Worm (Caenorhabditis elegans): ENCODE results near the gene F07H5.7.
A peak's percentile ranks its signal among the peaks of the same experiment; 100 is the strongest.

F07H5.7 gene

DNA sequence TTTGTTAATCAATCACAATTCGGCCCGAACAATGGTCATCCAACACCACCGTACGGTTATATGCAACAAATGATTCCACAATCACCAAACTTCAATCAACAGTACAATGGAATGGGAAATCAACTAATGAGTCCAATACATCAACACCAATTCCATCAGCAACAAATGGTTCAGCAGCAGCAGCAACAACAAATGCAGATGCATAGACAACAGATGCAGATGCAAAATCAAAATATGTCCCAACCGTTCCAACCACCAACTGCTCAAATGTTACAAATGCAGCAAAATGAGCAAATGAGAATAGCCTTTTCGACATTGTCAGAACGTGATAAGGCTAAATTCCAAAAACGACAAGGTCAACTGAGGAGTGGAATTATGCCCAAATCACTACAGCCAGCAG lies 17.5 kb downstream of the F07H5.7 start:
- no peak for TF ChIP-seq snu-23 (GFP tag; optimal IDR thresholded peaks at IDR 0.05)
- TF ChIP-seq nhr-237 (tag; optimal IDR thresholded peaks at IDR 0.05), result no peak
- no peak for TF ChIP-seq ceh-88 (GFP tag; IDR thresholded peaks at IDR 0.05)
- no peak for TF ChIP-seq nhr-85 (tag)
- no peak for TF ChIP-seq ceh-90 (tag; optimal IDR thresholded peaks at IDR 0.05)
- no peak for TF ChIP-seq isw-1 (GFP tag; IDR thresholded peaks at IDR 0.05)
- no peak for TF ChIP-seq unc-98 (GFP tag; IDR thresholded peaks at IDR 0.05)
- no peak for TF ChIP-seq unc-130 (tag; optimal IDR thresholded peaks at IDR 0.05)
- no peak for TF ChIP-seq tlp-1 (tag; optimal IDR thresholded peaks at IDR 0.05)
- TF ChIP-seq egl-27 (tag; optimal IDR thresholded peaks at IDR 0.05), result no peak
- TF ChIP-seq ceh-63 (GFP tag; optimal IDR thresholded peaks at IDR 0.05), result no peak
- no peak for TF ChIP-seq nhr-19 (GFP tag; conservative IDR thresholded peaks at IDR 0.05)
- TF ChIP-seq hpl-2 (GFP tag; optimal IDR thresholded peaks at IDR 0.05), result no peak
- no peak for TF ChIP-seq C04F5.9 (tag; optimal IDR thresholded peaks at IDR 0.05)
- no peak for TF ChIP-seq lin-13 (GFP tag; optimal IDR thresholded peaks at IDR 0.05)
- TF ChIP-seq nhr-12 (tag; optimal IDR thresholded peaks at IDR 0.05), result no peak
- no peak for TF ChIP-seq ets-5 (GFP tag; IDR thresholded peaks at IDR 0.05)
- no peak for TF ChIP-seq irx-1 (tag; optimal IDR thresholded peaks at IDR 0.05)

DNA sequence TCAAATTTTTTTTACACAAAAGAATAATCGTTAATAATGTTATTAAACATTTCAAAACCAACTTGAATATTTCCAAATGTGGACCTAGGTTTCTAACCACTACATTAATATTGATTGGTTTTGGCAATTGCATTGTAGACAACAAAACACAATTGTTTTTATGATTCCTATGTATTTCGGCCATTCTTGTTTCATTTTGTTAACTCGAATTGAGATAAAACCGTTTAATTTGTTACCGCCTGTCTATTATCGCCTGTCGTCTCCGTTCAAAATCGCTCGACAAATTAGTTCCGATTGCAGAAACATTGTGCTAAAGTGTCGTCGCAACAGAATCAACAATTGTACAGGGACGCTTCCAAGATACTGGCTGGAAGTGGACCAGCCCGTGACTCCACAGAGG lies 23.3 kb downstream of the F07H5.7 start, which contains the start of gene let-19:
Gene let-19, plus strand, starts transcription at position 301 of the 400 bp plus-strand sequence.
- TF ChIP-seq zag-1 (tag; optimal IDR thresholded peaks at IDR 0.05) (no peak), aha-1 (tag; optimal IDR thresholded peaks at IDR 0.05) (no peak), hlh-4 (tag; optimal IDR thresholded peaks at IDR 0.05) (no peak), lin-35 (GFP tag; optimal IDR thresholded peaks at IDR 0.05) (no peak), grh-1 (GFP tag; IDR thresholded peaks at IDR 0.05) (no peak), mdl-1 (tag; optimal IDR thresholded peaks at IDR 0.05) (no peak), mep-1 (tag; optimal IDR thresholded peaks at IDR 0.05) (no peak), ceh-82 (tag; optimal IDR thresholded peaks at IDR 0.05) (no peak), dpl-1 (GFP tag; optimal IDR thresholded peaks at IDR 0.05) (no peak), C34B4.2 (tag; optimal IDR thresholded peaks at IDR 0.05) (no peak), sptf-1 (tag; optimal IDR thresholded peaks at IDR 0.05) (no peak), fkh-4 (tag; optimal IDR thresholded peaks at IDR 0.05; ENCODE audit: borderline replicate concordance) (no peak), irx-1 (tag; optimal IDR thresholded peaks at IDR 0.05) (no peak), nhr-47 (tag; optimal IDR thresholded peaks at IDR 0.05) (no peak), nhr-84 (tag; optimal IDR thresholded peaks at IDR 0.05) (no peak), lir-3 (tag; optimal IDR thresholded peaks at IDR 0.05; ENCODE audit: poor library complexity) (no peak), jun-1 (tag; optimal IDR thresholded peaks at IDR 0.05) (no peak)

DNA sequence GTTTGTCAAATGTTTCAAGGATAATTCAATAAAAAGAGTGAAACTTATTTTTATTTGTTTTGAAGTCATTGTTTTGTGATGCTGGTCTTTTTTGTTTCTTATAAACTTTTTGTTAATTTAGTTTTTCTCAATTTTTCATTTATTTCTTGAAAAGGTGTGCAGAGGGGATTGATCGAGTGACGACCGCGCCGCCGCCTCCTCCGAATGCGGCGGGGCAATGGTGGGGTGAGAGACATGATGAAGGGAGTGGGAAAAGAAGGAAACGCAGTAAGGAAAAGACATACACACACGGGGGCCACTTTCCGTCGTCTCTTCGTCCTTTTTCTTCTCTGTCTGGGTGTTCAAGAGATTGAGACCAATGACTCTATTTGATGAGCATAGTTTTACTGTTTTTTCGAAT lies 24.6 kb downstream of the F07H5.7 start:
- TF ChIP-seq lsy-2 (tag; optimal IDR thresholded peaks at IDR 0.05) (peak in 1 of 2 experiments; percentile 36), blmp-1 (tag; optimal IDR thresholded peaks at IDR 0.05) (peak; percentile 18), unc-130 (tag; optimal IDR thresholded peaks at IDR 0.05) (no peak), lin-14 (GFP tag; optimal IDR thresholded peaks at IDR 0.05) (peak; percentile 60), F16B12.6 (tag; optimal IDR thresholded peaks at IDR 0.05) (peak; percentile 18), efl-1 (optimal IDR thresholded peaks at IDR 0.05) (peak in 1 of 2 experiments; percentile 15), efl-1 (GFP tag; optimal IDR thresholded peaks at IDR 0.05 in 1 of 2) (peak in 1 of 2 experiments; percentile 57), dpl-1 (GFP tag; optimal IDR thresholded peaks at IDR 0.05) (peak in 1 of 3 experiments; percentile 4), nhr-20 (tag; optimal IDR thresholded peaks at IDR 0.05) (peak; percentile 12), ceh-88 (GFP tag; IDR thresholded peaks at IDR 0.05) (no peak), lin-35 (GFP tag; optimal IDR thresholded peaks at IDR 0.05) (peak in 1 of 2 experiments; percentile 35), ceh-82 (tag; optimal IDR thresholded peaks at IDR 0.05) (peak in 1 of 3 experiments; percentile 7), mep-1 (tag; optimal IDR thresholded peaks at IDR 0.05) (peak; percentile 36), C04F5.9 (tag; optimal IDR thresholded peaks at IDR 0.05) (no peak), jun-1 (tag; optimal IDR thresholded peaks at IDR 0.05) (no peak), snu-23 (GFP tag; optimal IDR thresholded peaks at IDR 0.05) (peak; percentile 31), rnt-1 (tag; optimal IDR thresholded peaks at IDR 0.05) (peak; percentile 11), dsc-1 (tag; optimal IDR thresholded peaks at IDR 0.05) (no peak)

Measured in whole organism, L1 larva.